Fruit fly (Drosophila melanogaster) whole organism, pupa: Measurements from ENCODE around the gene CSN8.

Experiments
- CG10348 ChIP-seq: fragments of 200-800 bp; sonication (Bioruptor generic); IDR thresholded peaks from 2 replicates; pipeline ENCODE4 v1.3.6; 2022; ENCODE audit warnings: missing biosample characterization, missing genetic modification characterization
- CG12605 ChIP-seq: fragments of 200-800 bp; sonication (Bioruptor generic); IDR thresholded peaks from 2 replicates; pipeline ENCODE4 v1.3.6; 2022; ENCODE audit warnings: missing biosample characterization, missing genetic modification characterization
- CG13204 ChIP-seq: fragments of 200-800 bp; sonication (Bioruptor generic); optimal IDR thresholded peaks from 2 replicates; lab custom pipeline; 2018; ENCODE audit warnings: missing biosample characterization, mild to moderate bottlenecking, missing genetic modification characterization, moderate library complexity
- CG14655 ChIP-seq: fragments of 200-800 bp; sonication (Bioruptor generic); optimal IDR thresholded peaks from 3 replicates; lab custom pipeline; 2017; ENCODE audit warnings: mild to moderate bottlenecking, missing biosample characterization, missing genetic modification reagents, missing genetic modification characterization
- CG15710 ChIP-seq: fragments of 200-800 bp; sonication (Bioruptor generic); optimal IDR thresholded peaks from 2 replicates; lab custom pipeline; 2018; ENCODE audit warnings: missing biosample characterization, mild to moderate bottlenecking, missing genetic modification characterization, moderate library complexity
- CG17806 ChIP-seq: fragments of 200-800 bp; sonication (Bioruptor generic); optimal IDR thresholded peaks from 2 replicates; lab custom pipeline; 2018; ENCODE audit warnings: missing biosample characterization, mild to moderate bottlenecking, missing genetic modification characterization, moderate library complexity
- CG32121 ChIP-seq: fragments of 200-800 bp; sonication (Bioruptor generic); IDR thresholded peaks from 2 replicates; pipeline ENCODE4 v1.3.6; 2022; ENCODE audit warnings: missing biosample characterization, missing genetic modification characterization
- CG34367 ChIP-seq: fragments of 200-800 bp; sonication (Bioruptor generic); optimal IDR thresholded peaks from 2 replicates; lab custom pipeline; 2018; ENCODE audit warnings: missing biosample characterization, mild to moderate bottlenecking, missing genetic modification characterization
- CG4496 ChIP-seq: fragments of 200-800 bp; sonication (Bioruptor generic); IDR thresholded peaks from 3 replicates; pipeline ENCODE4 v1.3.6; 2022; ENCODE audit warnings: missing biosample characterization, missing genetic modification characterization
- CG8159 ChIP-seq: fragments of 200-800 bp; sonication (Bioruptor generic); optimal IDR thresholded peaks from 3 replicates; lab custom pipeline; 2018; ENCODE audit warnings: missing biosample characterization, mild to moderate bottlenecking, missing genetic modification characterization, moderate library complexity
- CG8301 ChIP-seq: fragments of 200-800 bp; sonication (Bioruptor generic); optimal IDR thresholded peaks from 2 replicates; lab custom pipeline; 2018; ENCODE audit warnings: missing biosample characterization, mild to moderate bottlenecking, missing genetic modification characterization
- CG9948 ChIP-seq: fragments of 200-800 bp; sonication (Bioruptor generic); optimal IDR thresholded peaks from 2 replicates; lab custom pipeline; 2018; ENCODE audit warnings: missing biosample characterization, mild to moderate bottlenecking, missing genetic modification characterization, moderate library complexity
- D1 ChIP-seq: fragments of 200-800 bp; sonication (Bioruptor generic); optimal IDR thresholded peaks from 2 replicates; lab custom pipeline; 2018; ENCODE audit warnings: missing biosample characterization, mild to moderate bottlenecking, missing genetic modification characterization, moderate library complexity
- EcR ChIP-seq: fragments of 200-800 bp; sonication (Bioruptor generic); optimal IDR thresholded peaks from 3 replicates; lab custom pipeline; 2019; ENCODE audit warnings: missing biosample characterization, missing genetic modification characterization, mild to moderate bottlenecking, moderate library complexity, missing genetic modification reagents
- Ets98B ChIP-seq: fragments of 200-800 bp; sonication (Bioruptor generic); IDR thresholded peaks from 2 replicates; pipeline ENCODE4 v1.3.6; 2022; ENCODE audit warnings: missing biosample characterization, missing genetic modification characterization
- Pif1A ChIP-seq: fragments of 200-800 bp; sonication (Bioruptor generic); optimal IDR thresholded peaks from 3 replicates; lab custom pipeline; 2016; ENCODE audit warnings: missing biosample characterization, missing genetic modification characterization
- Pif1B ChIP-seq: fragments of 200-800 bp; sonication (Bioruptor generic); optimal IDR thresholded peaks from 3 replicates; lab custom pipeline; 2016; ENCODE audit warnings: missing biosample characterization, missing genetic modification characterization
- Snoo ChIP-seq: fragments of 200-800 bp; sonication (Bioruptor generic); optimal IDR thresholded peaks from 3 replicates; lab custom pipeline; 2017; ENCODE audit warnings: missing biosample characterization, mild to moderate bottlenecking, missing genetic modification characterization, inconsistent platforms
- fd96Ca ChIP-seq: fragments of 200-800 bp; sonication (Bioruptor generic); IDR thresholded peaks from 3 replicates; pipeline ENCODE4 v1.3.6; 2022; ENCODE audit warnings: missing biosample characterization, missing genetic modification characterization
- gl ChIP-seq: fragments of 200-800 bp; sonication (Bioruptor generic); optimal IDR thresholded peaks from 2 replicates; lab custom pipeline; 2018; ENCODE audit warnings: missing biosample characterization, mild to moderate bottlenecking, missing genetic modification characterization
- rn ChIP-seq: fragments of 200-800 bp; sonication (Bioruptor generic); IDR thresholded peaks from 2 replicates; pipeline ENCODE4 v1.3.6; 2022; ENCODE audit warnings: missing biosample characterization, missing genetic modification characterization

The CSN8 gene

DNA sequence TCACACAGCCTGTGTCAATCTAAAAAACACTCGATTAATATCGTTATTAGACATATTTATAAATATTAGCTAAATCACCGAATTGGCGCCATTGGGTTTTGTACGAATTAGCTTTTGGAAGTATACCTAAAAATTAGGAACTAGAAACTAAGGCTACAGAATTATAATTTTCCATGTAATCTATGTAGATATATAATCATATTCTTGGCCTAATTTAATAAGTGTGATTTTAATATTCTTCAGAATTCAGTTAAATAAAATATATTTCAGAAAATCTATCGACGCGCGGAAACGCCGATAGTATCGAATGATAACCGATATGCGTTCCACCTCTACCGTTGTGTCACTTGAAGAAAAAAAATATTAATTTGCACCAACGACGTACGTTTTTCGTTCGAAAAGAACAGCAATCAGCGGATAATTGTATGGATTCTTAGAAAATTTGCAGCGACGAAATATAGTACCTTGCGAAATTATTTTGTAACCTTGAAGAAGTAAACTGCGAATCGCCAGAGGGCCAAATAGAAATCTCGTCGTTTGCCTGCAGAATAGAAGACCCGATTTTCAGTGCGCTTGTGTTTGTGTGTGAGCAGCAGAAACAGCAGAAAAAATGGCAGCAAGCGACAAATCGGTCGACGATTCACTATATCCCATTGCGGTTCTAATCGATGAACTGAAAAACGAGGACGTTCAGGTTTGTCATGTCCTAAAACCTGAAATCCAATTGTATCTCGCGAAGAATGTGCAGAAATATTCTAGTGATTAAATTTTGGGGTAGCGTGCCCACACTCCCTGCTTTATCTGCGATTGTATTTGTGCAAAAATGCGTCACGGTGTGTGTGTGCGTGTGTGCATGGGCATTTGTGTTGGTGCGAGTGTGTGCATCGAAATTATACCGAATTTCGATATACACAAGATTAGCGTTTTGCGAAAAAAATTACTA lies 1.3 kb downstream of the CSN8 start, which contains the start of gene Pp2A-29B:
Gene Pp2A-29B, plus strand, starts transcription at position 338 of the 943 bp plus-strand sequence.
- TF ChIP-seq fd96Ca (GFP tag; lab: Robert Waterston, UW), result 0 out of 3 replicates have a peak, but pooled peaks have one; percentile 15
- peak; percentile 4 for TF ChIP-seq Pif1A (GFP tag; lab: Kevin White, UChicago)
- peak; percentile 32 for TF ChIP-seq CG8159 (tag; lab: Kevin White, UChicago)
- TF ChIP-seq CG15710 (tag; lab: Kevin White, UChicago), result peak; percentile 13
- TF ChIP-seq CG4496, result no peak

DNA sequence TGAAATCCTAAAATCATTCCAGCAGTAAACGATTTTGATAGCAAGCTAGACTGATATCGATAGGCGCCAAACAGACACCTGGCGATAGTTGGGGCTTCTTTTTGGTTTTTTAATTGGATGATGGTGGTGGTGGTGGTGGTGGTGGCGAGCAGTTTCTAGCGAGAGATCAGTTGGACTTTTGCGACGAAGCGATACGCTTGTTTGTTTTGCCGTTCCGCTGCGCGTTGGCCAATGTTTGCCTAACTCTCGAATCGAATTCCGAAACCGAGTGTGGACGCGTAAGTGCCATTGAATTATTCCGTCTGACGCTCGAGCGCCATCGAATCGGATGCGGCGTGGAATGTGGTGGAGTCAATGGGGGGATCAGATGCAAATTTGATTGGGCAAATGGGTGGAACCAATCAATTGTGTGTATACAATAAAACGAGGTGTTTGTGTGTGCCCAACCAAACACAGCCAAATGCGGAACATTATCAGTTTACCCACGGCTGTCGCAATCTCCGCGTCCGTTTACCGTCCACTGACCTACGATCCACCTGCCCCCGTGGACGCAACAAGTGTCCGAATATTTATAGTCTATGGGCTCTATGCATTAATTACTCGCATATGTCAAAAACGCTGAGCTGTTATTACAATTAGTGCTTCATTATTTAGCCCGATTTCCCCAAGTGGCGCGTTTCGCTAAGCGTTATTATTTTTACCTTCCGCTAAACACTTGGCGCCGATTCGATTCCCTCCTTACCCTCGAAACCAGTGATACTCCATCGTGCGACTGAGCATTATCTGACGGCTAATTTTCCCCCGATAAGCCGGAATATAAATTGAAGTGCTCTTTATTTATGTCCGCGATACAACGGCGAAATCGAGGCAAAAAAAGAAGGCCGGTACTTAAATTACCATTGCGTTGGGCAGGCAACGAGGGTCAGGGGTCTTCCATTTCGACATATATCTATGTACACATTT lies 6.0 kb downstream of the CSN8 start, which contains the start of gene CG17292:
Gene CG17292, plus strand, starts transcription at position 91 of the 963 bp plus-strand sequence.
- TF ChIP-seq CG4496 (peak; percentile 50; the same call in 1 of the 3 replicates), CG12605 (GFP tag; lab: Robert Waterston, UW) (peak; percentile 44; the same call in 1 of the 2 replicates), CG14655 (GFP tag; lab: Kevin White, UChicago) (no peak), fd96Ca (GFP tag; lab: Robert Waterston, UW) (peak; percentile 67; the same call in 2 of the 3 replicates), EcR (GFP tag; lab: Kevin White, UChicago) (peak; percentile 44), CG15710 (tag; lab: Kevin White, UChicago) (peak; percentile 16), CG8159 (tag; lab: Kevin White, UChicago) (no peak), CG32121 (GFP tag; lab: Robert Waterston, UW) (peak; percentile 46; the same call in 1 of the 2 replicates), Ets98B (GFP tag; lab: Robert Waterston, UW) (peak; percentile 74; the same call in 1 of the 2 replicates), Pif1B (GFP tag; lab: Kevin White, UChicago) (no peak), CG10348 (GFP tag; lab: Robert Waterston, UW) (0 out of 2 replicates have a peak, but pooled peaks have one; percentile 6)

DNA sequence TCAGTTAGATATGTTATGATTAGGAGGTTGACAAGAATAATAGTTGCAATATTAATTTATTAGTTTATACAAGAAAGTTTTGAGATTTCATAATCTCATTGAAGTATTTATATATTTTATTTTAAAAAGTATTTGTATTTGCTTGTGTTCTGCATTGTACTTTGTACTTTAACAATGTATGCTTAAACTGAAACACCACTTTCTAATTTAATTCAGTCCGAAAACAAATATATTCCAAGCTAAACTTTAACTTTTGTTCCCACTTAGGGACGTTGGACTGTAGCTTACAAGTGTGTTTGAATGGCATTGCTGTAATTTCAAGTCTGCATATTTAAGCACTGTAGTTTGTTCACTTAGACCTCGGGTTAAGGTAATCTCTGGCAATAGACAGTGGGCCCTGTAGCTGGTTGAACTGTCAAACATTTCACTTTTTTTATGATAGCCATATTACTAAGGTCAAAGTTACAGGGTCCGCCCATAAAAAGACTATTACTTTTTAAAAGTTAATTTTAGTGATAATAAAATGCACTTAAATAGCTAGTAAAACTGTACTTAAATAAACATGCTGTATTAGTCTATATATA lies 6.8 kb downstream of the CSN8 start:
- TF ChIP-seq gl (no peak), CG9948 (tag; lab: Kevin White, UChicago) (peak; percentile 4), rn (GFP tag; lab: Robert Waterston, UW) (no peak), Pif1A (GFP tag; lab: Kevin White, UChicago) (no peak), CG32121 (GFP tag; lab: Robert Waterston, UW) (peak; percentile 13; the same call in 1 of the 2 replicates), EcR (GFP tag; lab: Kevin White, UChicago) (no peak), CG8301 (no peak), CG15710 (tag; lab: Kevin White, UChicago) (no peak), CG34367 (tag; lab: Kevin White, UChicago) (no peak), CG17806 (tag; lab: Kevin White, UChicago) (no peak), CG12605 (GFP tag; lab: Robert Waterston, UW) (no peak), CG13204 (GFP tag; lab: Kevin White, UChicago) (no peak), Pif1B (GFP tag; lab: Kevin White, UChicago) (no peak), fd96Ca (GFP tag; lab: Robert Waterston, UW) (no peak)

DNA sequence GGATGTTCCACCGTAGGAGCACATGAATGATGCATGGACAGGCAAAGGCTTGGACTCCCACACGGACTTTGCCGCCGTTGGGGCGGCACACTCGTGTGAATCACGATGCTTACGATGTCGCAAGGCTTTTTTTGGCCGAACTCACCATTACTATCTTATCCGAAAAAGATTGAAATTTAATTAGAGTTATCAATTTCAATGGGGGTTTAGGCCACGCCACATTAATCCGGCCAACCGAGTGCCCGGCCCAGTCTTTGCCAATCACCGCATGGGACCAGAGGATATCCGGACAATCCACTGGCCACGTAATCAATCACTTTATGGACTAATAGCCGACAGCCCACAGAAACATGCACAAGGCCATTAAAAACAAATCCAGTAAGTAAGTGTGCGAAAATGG lies 7.6 kb downstream of the CSN8 start:
- no peak for TF ChIP-seq CG9948 (tag; lab: Kevin White, UChicago)
- TF ChIP-seq D1 (tag; lab: Kevin White, UChicago), result no peak
- no peak for TF ChIP-seq CG13204 (GFP tag; lab: Kevin White, UChicago)
- no peak for TF ChIP-seq CG32121 (GFP tag; lab: Robert Waterston, UW)
- no peak for TF ChIP-seq fd96Ca (GFP tag; lab: Robert Waterston, UW)
- TF ChIP-seq CG34367 (tag; lab: Kevin White, UChicago), result no peak
- TF ChIP-seq CG8159 (tag; lab: Kevin White, UChicago), result no peak
- no peak for TF ChIP-seq Pif1B (GFP tag; lab: Kevin White, UChicago)
- TF ChIP-seq CG10348 (GFP tag; lab: Robert Waterston, UW), result no peak
- TF ChIP-seq Pif1A (GFP tag; lab: Kevin White, UChicago), result no peak
- TF ChIP-seq gl, result no peak

DNA sequence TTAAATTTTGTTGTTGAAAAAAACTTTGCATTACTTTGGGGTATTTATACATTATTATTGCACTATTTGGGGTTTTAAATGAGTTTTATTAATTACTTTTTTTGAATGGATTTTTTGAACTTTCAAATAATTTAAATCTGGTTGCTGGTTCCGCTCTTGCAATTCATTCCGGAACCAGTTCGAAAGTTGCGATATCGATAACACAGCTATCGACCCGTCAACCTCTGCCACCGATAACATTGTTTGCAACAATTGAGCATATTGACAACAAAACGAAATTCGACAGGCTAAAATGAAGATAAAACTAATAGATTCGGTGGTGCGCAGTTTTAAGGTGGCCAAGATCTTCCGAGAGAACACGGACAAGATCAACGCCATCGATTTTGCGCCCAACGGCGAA lies 9.6 kb downstream of the CSN8 start, which contains the start of gene Wdr82:
Gene Wdr82, plus strand, starts transcription at position 227 of the 400 bp plus-strand sequence.
- TF ChIP-seq CG32121 (GFP tag; lab: Robert Waterston, UW), result no peak
- TF ChIP-seq CG8159 (tag; lab: Kevin White, UChicago), result no peak
- no peak for TF ChIP-seq fd96Ca (GFP tag; lab: Robert Waterston, UW)
- TF ChIP-seq D1 (tag; lab: Kevin White, UChicago), result no peak
- TF ChIP-seq CG8301, result no peak
- TF ChIP-seq rn (GFP tag; lab: Robert Waterston, UW), result no peak
- no peak for TF ChIP-seq CG12605 (GFP tag; lab: Robert Waterston, UW)
- no peak for TF ChIP-seq Ets98B (GFP tag; lab: Robert Waterston, UW)
- no peak for TF ChIP-seq CG9948 (tag; lab: Kevin White, UChicago)
- no peak for TF ChIP-seq CG13204 (GFP tag; lab: Kevin White, UChicago)
- TF ChIP-seq CG17806 (tag; lab: Kevin White, UChicago), result no peak
- TF ChIP-seq Pif1B (GFP tag; lab: Kevin White, UChicago), result no peak
- no peak for TF ChIP-seq Pif1A (GFP tag; lab: Kevin White, UChicago)
- TF ChIP-seq CG14655 (GFP tag; lab: Kevin White, UChicago), result no peak
- no peak for TF ChIP-seq Snoo
- TF ChIP-seq CG4496, result no peak
- no peak for TF ChIP-seq EcR (GFP tag; lab: Kevin White, UChicago)
- TF ChIP-seq gl, result no peak
